Fruit fly (Drosophila melanogaster) whole organism, wandering third instar larva: ENCODE measurements around the gene Rrp47.

Experiments
- CG32264 ChIP-seq: fragments of 200-800 bp; sonication (Bioruptor generic); optimal IDR thresholded peaks from 2 replicates; lab custom pipeline; 2016; ENCODE audit warnings: missing biosample characterization, missing genetic modification characterization
- CG9705 ChIP-seq: fragments of 200-800 bp; sonication (Bioruptor generic); optimal IDR thresholded peaks from 2 replicates; lab custom pipeline; 2018; ENCODE audit warnings: missing biosample characterization, mild to moderate bottlenecking, missing genetic modification characterization
- CrebA ChIP-seq: fragments of 200-800 bp; sonication (Bioruptor generic); optimal IDR thresholded peaks from 2 replicates; lab custom pipeline; 2016; ENCODE audit warnings: missing biosample characterization, mild to moderate bottlenecking, missing genetic modification characterization, borderline replicate concordance
- Dfd ChIP-seq: fragments of >200 bp; optimal IDR thresholded peaks from 2 replicates; lab custom pipeline; 2017; ENCODE audit warnings: missing biosample characterization, missing genetic modification characterization
- Dif ChIP-seq: fragments of 200-275, 200-300 bp; sonication (Bioruptor generic); optimal IDR thresholded peaks from 2 replicates; lab custom pipeline; 2018; ENCODE audit warnings: missing biosample characterization, missing genetic modification characterization; ENCODE audit not compliant: partially characterized antibody
- GATAd ChIP-seq: sonication (Bioruptor generic); optimal IDR thresholded peaks from 2 replicates; lab custom pipeline; 2016; ENCODE audit warnings: missing biosample characterization, missing genetic modification characterization
- Hnf4 ChIP-seq: fragments of 200-800 bp; sonication (Bioruptor generic); optimal IDR thresholded peaks from 2 replicates; lab custom pipeline; 2016; ENCODE audit warnings: missing biosample characterization, mild to moderate bottlenecking, missing genetic modification characterization
- Hr78 ChIP-seq: fragments of >200 bp; optimal IDR thresholded peaks from 2 replicates; lab custom pipeline; 2017; ENCODE audit warnings: missing biosample characterization, missing genetic modification characterization
- Myc ChIP-seq: fragments of >200 bp; optimal IDR thresholded peaks from 2 replicates; lab custom pipeline; 2017
- N ChIP-seq: fragments of >200 bp; optimal IDR thresholded peaks from 2 replicates; lab custom pipeline; 2018; ENCODE audit warnings: missing biosample characterization, missing external identifiers, missing genetic modification characterization
- OdsH ChIP-seq: fragments of 200-800 bp; sonication (Bioruptor generic); optimal IDR thresholded peaks from 2 replicates; lab custom pipeline; 2016; ENCODE audit warnings: missing biosample characterization, mild to moderate bottlenecking, missing genetic modification characterization
- Rel ChIP-seq, 2 experiments: fragments of 200-800 bp; sonication (Bioruptor generic) in 1 of 2; optimal IDR thresholded peaks; 2 replicates in 1 of 2; 3 replicates in 1 of 2; lab custom pipeline; 2016 to 2019; ENCODE audit warnings: mild to moderate bottlenecking in 2 of 2, missing biosample characterization in 2 of 2, missing genetic modification characterization in 2 of 2, moderate library complexity in 1 of 2
- Sp1 ChIP-seq: fragments of 200-800 bp; sonication (Bioruptor generic); optimal IDR thresholded peaks from 3 replicates; lab custom pipeline; 2019; ENCODE audit warnings: missing biosample characterization, mild to moderate bottlenecking, missing genetic modification characterization, moderate library complexity
- Vsx2 ChIP-seq: fragments of 200-300, 225-300 bp; sonication (Bioruptor generic); optimal IDR thresholded peaks from 2 replicates; lab custom pipeline; 2018; ENCODE audit warnings: missing biosample characterization, missing genetic modification characterization; ENCODE audit not compliant: partially characterized antibody
- br ChIP-seq: fragments of 200-800 bp; sonication (Bioruptor generic); optimal IDR thresholded peaks from 2 replicates; lab custom pipeline; 2016; ENCODE audit warnings: missing biosample characterization, missing genetic modification characterization
- brk ChIP-seq: fragments of 200-800 bp; sonication (Bioruptor generic); optimal IDR thresholded peaks from 2 replicates; lab custom pipeline; 2016; ENCODE audit warnings: missing biosample characterization, mild to moderate bottlenecking, missing genetic modification characterization
- dl ChIP-seq, 2 experiments: fragments of 175-275, 200-275 bp in 1 of 2; fragments of 200-275 bp in 1 of 2; sonication (Bioruptor generic); optimal IDR thresholded peaks; lab custom pipeline; 2018; ENCODE audit warnings: mild to moderate bottlenecking in 2 of 2, missing biosample characterization in 2 of 2, missing genetic modification characterization in 2 of 2, moderate library complexity in 2 of 2; ENCODE audit not compliant: partially characterized antibody in 2 of 2, insufficient read depth in 1 of 2
- dmrt93B ChIP-seq: fragments of 200-800 bp; sonication (Bioruptor generic); optimal IDR thresholded peaks from 2 replicates; lab custom pipeline; 2018; ENCODE audit warnings: missing biosample characterization, mild to moderate bottlenecking, missing genetic modification characterization
- ey ChIP-seq: fragments of 200-800 bp; sonication (Bioruptor generic); optimal IDR thresholded peaks from 2 replicates; lab custom pipeline; 2016; ENCODE audit warnings: missing biosample characterization, missing genetic modification characterization
- foxo ChIP-seq, 2 experiments: fragments of 200-800 bp; sonication (Bioruptor generic); optimal IDR thresholded peaks; 2 replicates in 1 of 2; 3 replicates in 1 of 2; lab custom pipeline; 2016 to 2017; ENCODE audit warnings: missing biosample characterization in 2 of 2, missing genetic modification characterization in 2 of 2
- fru ChIP-seq: fragments of 200-800 bp; sonication (Bioruptor generic); optimal IDR thresholded peaks from 3 replicates; lab custom pipeline; 2016; ENCODE audit warnings: missing biosample characterization, mild to moderate bottlenecking, missing genetic modification characterization
- jim ChIP-seq: fragments of 175-275, 200-325 bp; sonication (Bioruptor generic); optimal IDR thresholded peaks from 2 replicates; lab custom pipeline; 2016; ENCODE audit warnings: missing biosample characterization, mild to moderate bottlenecking, missing genetic modification characterization
- pan ChIP-seq: fragments of >200 bp; optimal IDR thresholded peaks from 2 replicates; lab custom pipeline; 2017
- psq ChIP-seq: fragments of 200-800 bp; sonication (Bioruptor generic); optimal IDR thresholded peaks from 3 replicates; lab custom pipeline; 2017; ENCODE audit warnings: missing biosample characterization, mild to moderate bottlenecking, missing genetic modification characterization, moderate library complexity
- rgr ChIP-seq: fragments of 200-800 bp; sonication (Bioruptor generic); optimal IDR thresholded peaks from 3 replicates; lab custom pipeline; 2016; ENCODE audit warnings: missing biosample characterization, mild to moderate bottlenecking, missing genetic modification characterization
- sage ChIP-seq: fragments of 200-800 bp; sonication (Bioruptor generic); optimal IDR thresholded peaks from 2 replicates; lab custom pipeline; 2016; ENCODE audit warnings: missing biosample characterization, mild to moderate bottlenecking, missing genetic modification characterization
- sv ChIP-seq: fragments of 200-800 bp; sonication (Bioruptor generic); optimal IDR thresholded peaks from 3 replicates; lab custom pipeline; 2016; ENCODE audit warnings: missing biosample characterization, missing genetic modification characterization
- usp ChIP-seq: fragments of >200 bp; optimal IDR thresholded peaks from 2 replicates; lab custom pipeline; 2017; ENCODE audit warnings: missing biosample characterization, missing genetic modification characterization
- woc ChIP-seq: sonication (Bioruptor generic); optimal IDR thresholded peaks from 2 replicates; lab custom pipeline; 2016; ENCODE audit warnings: missing biosample characterization, mild to moderate bottlenecking, missing genetic modification characterization

The Rrp47 gene

dm6 chrX:15950056-15950455 lies 5.4 kb downstream of the Rrp47 start:
- TF ChIP-seq ey (GFP tag; lab: Kevin White, UChicago) (no peak), woc (GFP tag; lab: Kevin White, UChicago) (no peak), Sp1 (no peak)

dm6 chrX:15969577-15969976 lies 24.9 kb downstream of the Rrp47 start:
- TF ChIP-seq Dfd (no peak), Dif (GFP tag; lab: Kevin White, UChicago) (no peak), brk (GFP tag; lab: Kevin White, UChicago) (no peak), Rel (GFP tag; optimal IDR thresholded peaks at IDR 0.05; lab: Kevin White, UChicago) (no peak), Rel (tag; optimal IDR thresholded peaks at IDR 0.05; lab: Kevin White, UChicago) (no peak)
- TF ChIP-seq, all 38 proteins: peak for 0

DNA sequence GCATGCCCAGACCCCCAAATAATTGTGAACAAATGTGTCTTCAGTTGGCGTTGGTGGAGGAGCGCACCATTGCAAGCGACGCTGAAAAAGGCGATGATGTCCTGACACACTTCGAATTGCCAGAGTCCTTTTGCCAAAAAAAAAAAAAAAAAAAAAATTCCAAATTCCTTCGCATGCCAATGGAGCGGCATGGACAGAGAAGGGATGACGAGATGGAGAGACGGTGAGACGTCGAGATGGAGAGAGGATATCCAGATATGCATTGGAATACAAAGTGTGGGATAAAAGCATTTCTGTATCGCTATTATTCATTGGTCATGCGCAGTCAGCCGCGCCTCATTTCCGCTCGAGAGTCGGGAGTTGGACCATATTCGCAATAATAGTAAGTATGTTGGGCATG lies 26.9 kb downstream of the Rrp47 start:
- TF ChIP-seq woc (GFP tag; lab: Kevin White, UChicago) (no peak), foxo (GFP tag; optimal IDR thresholded peaks at IDR 0.05; lab: Kevin White, UChicago) (no peak), fru (GFP tag; lab: Kevin White, UChicago) (no peak), sv (no peak), CG32264 (GFP tag; lab: Kevin White, UChicago) (no peak), Vsx2 (GFP tag; lab: Kevin White, UChicago) (no peak), br (GFP tag; lab: Kevin White, UChicago) (no peak), usp (GFP tag; lab: Kevin White, UChicago) (no peak), psq (GFP tag; lab: Kevin White, UChicago) (no peak), pan (lab: Kevin White, UChicago) (no peak), Dfd (no peak), CrebA (GFP tag; lab: Kevin White, UChicago) (no peak), N (no peak), jim (GFP tag; lab: Kevin White, UChicago) (no peak), Hr78 (GFP tag; lab: Kevin White, UChicago) (no peak), Myc (lab: Kevin White, UChicago) (no peak)

dm6 chrX:15973157-15973774 lies 28.6 kb downstream of the Rrp47 start, which contains the start of gene mmd:
Gene mmd, minus strand, starts transcription at chrX:15973159.
- TF ChIP-seq sage (no peak), CG9705 (no peak), Hr78 (GFP tag; lab: Kevin White, UChicago) (no peak), sv (no peak), Sp1 (no peak), Hnf4 (no peak), CG32264 (GFP tag; lab: Kevin White, UChicago) (no peak)

- no peak for TF ChIP-seq GATAd (GFP tag; lab: Kevin White, UChicago)
- no peak for TF ChIP-seq Dfd
- TF ChIP-seq rgr = no peak
- no peak for TF ChIP-seq dl (GFP tag; optimal IDR thresholded peaks at IDR 0.05; lab: Kevin White, UChicago; ENCODE audit: insufficient read depth in 1 of 2, partially characterized antibody in 2 of 2)
- TF ChIP-seq jim (GFP tag; lab: Kevin White, UChicago) = no peak
- TF ChIP-seq sv = no peak
- no peak for TF ChIP-seq brk (GFP tag; lab: Kevin White, UChicago)
- no peak for TF ChIP-seq Sp1
- TF ChIP-seq psq (GFP tag; lab: Kevin White, UChicago) = no peak
- no peak for TF ChIP-seq OdsH
- no peak for TF ChIP-seq CG32264 (GFP tag; lab: Kevin White, UChicago)
- TF ChIP-seq CrebA (GFP tag; lab: Kevin White, UChicago) = no peak
- no peak for TF ChIP-seq sage
- TF ChIP-seq dmrt93B = no peak
- no peak for TF ChIP-seq Dif (GFP tag; lab: Kevin White, UChicago)
These were observed 29.4 kb downstream of the Rrp47 start, which contains the start of gene Or13a for dm6 chrX:15974125-15974524. Gene Or13a, plus strand, starts transcription at chrX:15974425.

dm6 chrX:15976568-15976967 lies 31.9 kb downstream of the Rrp47 start, which contains the start of gene CG42766:
Gene CG42766, plus strand, starts transcription at chrX:15976868.
- TF ChIP-seq sv (no peak), pan (lab: Kevin White, UChicago) (no peak)
